Worm (Caenorhabditis elegans): ENCODE results near the gene unc-24.

The unc-24 gene

ce11 chrIV:7943272-7943671 lies 36.4 kb upstream of the unc-24 start:
- TF ChIP-seq ceh-83 (GFP tag; optimal IDR thresholded peaks at IDR 0.05) (no peak), blmp-1 (tag; optimal IDR thresholded peaks at IDR 0.05) (no peak)

- TF ChIP-seq tbx-8 (GFP tag; optimal IDR thresholded peaks at IDR 0.05) = no peak
- TF ChIP-seq pha-4 (tag; optimal IDR thresholded peaks at IDR 0.05) = no peak
- no peak for TF ChIP-seq drap-1 (GFP tag; optimal IDR thresholded peaks at IDR 0.05)
- no peak for TF ChIP-seq nhr-76 (tag; optimal IDR thresholded peaks at IDR 0.05)
- no peak for TF ChIP-seq sem-2 (GFP tag; optimal IDR thresholded peaks at IDR 0.05)
- no peak for TF ChIP-seq unc-39 (tag; optimal IDR thresholded peaks at IDR 0.05)
- TF ChIP-seq lsy-2 (tag; optimal IDR thresholded peaks at IDR 0.05) = no peak
- no peak for TF ChIP-seq snpc-4 (tag; optimal IDR thresholded peaks at IDR 0.05)
- no peak for TF ChIP-seq elt-1 (tag; optimal IDR thresholded peaks at IDR 0.05; ENCODE audit: borderline replicate concordance, insufficient read depth)
- TF ChIP-seq lin-32 (GFP tag; optimal IDR thresholded peaks at IDR 0.05) = no peak
- no peak for TF ChIP-seq ceh-39 (tag; optimal IDR thresholded peaks at IDR 0.05)
Observed at ce11 chrIV:7946457-7946856, 33.2 kb upstream of the unc-24 start, which contains the start of gene czw-1. TSS of gene czw-1 (minus strand) at chrIV:7946825.

ce11 chrIV:7946899-7947499 lies 32.7 kb upstream of the unc-24 start, which contains the start of gene F20D12.12:
TSS of gene F20D12.12 (plus strand) at chrIV:7947440.
- peak; percentile 94 for TF ChIP-seq lsy-2 (tag; optimal IDR thresholded peaks at IDR 0.05)
- peak; percentile 4 for TF ChIP-seq drap-1 (GFP tag; optimal IDR thresholded peaks at IDR 0.05)
- peak; percentile 23 for TF ChIP-seq mls-2 (tag; optimal IDR thresholded peaks at IDR 0.05)
- TF ChIP-seq mep-1 (tag; optimal IDR thresholded peaks at IDR 0.05) = peak; percentile 57
- TF ChIP-seq ces-1 (GFP tag; optimal IDR thresholded peaks at IDR 0.05) = peak; percentile 66
- TF ChIP-seq pha-4 (tag; optimal IDR thresholded peaks at IDR 0.05) = peak; percentile 6
- TF ChIP-seq lin-13 (tag; optimal IDR thresholded peaks at IDR 0.05) = peak; percentile 50
- TF ChIP-seq unc-120 (tag; optimal IDR thresholded peaks at IDR 0.05; ENCODE audit: poor library complexity, severe bottlenecking) = peak; percentile 84
- peak; percentile 61 for TF ChIP-seq sptf-1 (tag; optimal IDR thresholded peaks at IDR 0.05)

ce11 chrIV:7948290-7948689 lies 31.4 kb upstream of the unc-24 start, which contains the start of gene mcm-3AP:
TSS of gene mcm-3AP (plus strand) at chrIV:7948672.
- TF ChIP-seq lsy-2 (tag; optimal IDR thresholded peaks at IDR 0.05) = peak; percentile 70

- TF ChIP-seq M03D4.4 (tag; optimal IDR thresholded peaks at IDR 0.05) (no peak), ztf-11 (tag; optimal IDR thresholded peaks at IDR 0.05) (no peak)
Observed at ce11 chrIV:7954006-7954405, 25.7 kb upstream of the unc-24 start.

ce11 chrIV:7955849-7956248 lies 23.8 kb upstream of the unc-24 start, which contains the start of gene ceh-19:
TSS of gene ceh-19 (minus strand) at chrIV:7955949.
- TF ChIP-seq drap-1 (GFP tag; optimal IDR thresholded peaks at IDR 0.05) = no peak
- TF ChIP-seq pha-4 (tag; optimal IDR thresholded peaks at IDR 0.05) = no peak
- no peak for TF ChIP-seq nhr-12 (tag; optimal IDR thresholded peaks at IDR 0.05)
- no peak for TF ChIP-seq cnd-1 (tag; optimal IDR thresholded peaks at IDR 0.05)
- no peak for TF ChIP-seq ztf-11 (tag; optimal IDR thresholded peaks at IDR 0.05)
- no peak for TF ChIP-seq M03D4.4 (tag; optimal IDR thresholded peaks at IDR 0.05)
- no peak for TF ChIP-seq bed-3 (GFP tag; optimal IDR thresholded peaks at IDR 0.05)
- TF ChIP-seq blmp-1 (tag; optimal IDR thresholded peaks at IDR 0.05) = no peak
- TF ChIP-seq unc-62 (GFP tag; optimal IDR thresholded peaks at IDR 0.05) = no peak
- no peak for TF ChIP-seq ham-2 (GFP tag; optimal IDR thresholded peaks at IDR 0.05)
- TF ChIP-seq flh-1 (GFP tag; optimal IDR thresholded peaks at IDR 0.05) = no peak
- TF ChIP-seq elt-3 (tag; optimal IDR thresholded peaks at IDR 0.05) = no peak
- no peak for TF ChIP-seq mab-5 (tag; optimal IDR thresholded peaks at IDR 0.05)
- no peak for TF ChIP-seq mep-1 (tag; optimal IDR thresholded peaks at IDR 0.05)
